Fruit fly (Drosophila melanogaster) whole organism, wandering third instar larva: ENCODE measurements around the gene CG4553.

ENCODE experiments used
- Abd-B ChIP-seq: fragments of >200 bp; optimal IDR thresholded peaks from 2 replicates; lab custom pipeline; 2017; ENCODE audit warnings: missing biosample characterization, missing genetic modification characterization
- CG9705 ChIP-seq: fragments of 200-800 bp; sonication (Bioruptor generic); optimal IDR thresholded peaks from 2 replicates; lab custom pipeline; 2018; ENCODE audit warnings: missing biosample characterization, mild to moderate bottlenecking, missing genetic modification characterization
- CrebA ChIP-seq: fragments of 200-800 bp; sonication (Bioruptor generic); optimal IDR thresholded peaks from 2 replicates; lab custom pipeline; 2016; ENCODE audit warnings: missing biosample characterization, mild to moderate bottlenecking, missing genetic modification characterization, borderline replicate concordance
- Dfd ChIP-seq: fragments of >200 bp; optimal IDR thresholded peaks from 2 replicates; lab custom pipeline; 2017; ENCODE audit warnings: missing biosample characterization, missing genetic modification characterization
- Dif ChIP-seq: fragments of 200-275, 200-300 bp; sonication (Bioruptor generic); optimal IDR thresholded peaks from 2 replicates; lab custom pipeline; 2018; ENCODE audit warnings: missing biosample characterization, missing genetic modification characterization; ENCODE audit not compliant: partially characterized antibody
- GATAd ChIP-seq: sonication (Bioruptor generic); optimal IDR thresholded peaks from 2 replicates; lab custom pipeline; 2016; ENCODE audit warnings: missing biosample characterization, missing genetic modification characterization
- HLH106 ChIP-seq: fragments of 200-800 bp; optimal IDR thresholded peaks from 3 replicates; lab custom pipeline; 2019; ENCODE audit warnings: missing biosample characterization, mild to moderate bottlenecking, missing genetic modification characterization, moderate library complexity
- Hnf4 ChIP-seq: fragments of 200-800 bp; sonication (Bioruptor generic); optimal IDR thresholded peaks from 2 replicates; lab custom pipeline; 2016; ENCODE audit warnings: missing biosample characterization, mild to moderate bottlenecking, missing genetic modification characterization
- Hr78 ChIP-seq: fragments of >200 bp; optimal IDR thresholded peaks from 2 replicates; lab custom pipeline; 2017; ENCODE audit warnings: missing biosample characterization, missing genetic modification characterization
- Hr83 ChIP-seq: fragments of 200-300 bp; sonication (Bioruptor generic); optimal IDR thresholded peaks from 2 replicates; lab custom pipeline; 2016; ENCODE audit warnings: missing biosample characterization, mild to moderate bottlenecking, missing genetic modification characterization, moderate library complexity; ENCODE audit not compliant: poor library complexity, severe bottlenecking
- Jra ChIP-seq: sonication (Bioruptor generic); optimal IDR thresholded peaks from 2 replicates; lab custom pipeline; 2016; ENCODE audit warnings: missing biosample characterization, missing genetic modification characterization
- Mio ChIP-seq: sonication (Bioruptor generic); optimal IDR thresholded peaks from 2 replicates; lab custom pipeline; 2016; ENCODE audit warnings: missing biosample characterization, missing genetic modification characterization
- N ChIP-seq: fragments of >200 bp; optimal IDR thresholded peaks from 2 replicates; lab custom pipeline; 2018; ENCODE audit warnings: missing biosample characterization, missing external identifiers, missing genetic modification characterization
- OdsH ChIP-seq: fragments of 200-800 bp; sonication (Bioruptor generic); optimal IDR thresholded peaks from 2 replicates; lab custom pipeline; 2016; ENCODE audit warnings: missing biosample characterization, mild to moderate bottlenecking, missing genetic modification characterization
- Rel ChIP-seq, 2 experiments: fragments of 200-800 bp; sonication (Bioruptor generic) in 1 of 2; optimal IDR thresholded peaks; 2 replicates in 1 of 2; 3 replicates in 1 of 2; lab custom pipeline; 2016 to 2019; ENCODE audit warnings: mild to moderate bottlenecking in 2 of 2, missing biosample characterization in 2 of 2, missing genetic modification characterization in 2 of 2, moderate library complexity in 1 of 2
- Sp1 ChIP-seq: fragments of 200-800 bp; sonication (Bioruptor generic); optimal IDR thresholded peaks from 3 replicates; lab custom pipeline; 2019; ENCODE audit warnings: missing biosample characterization, mild to moderate bottlenecking, missing genetic modification characterization, moderate library complexity
- Vsx2 ChIP-seq: fragments of 200-300, 225-300 bp; sonication (Bioruptor generic); optimal IDR thresholded peaks from 2 replicates; lab custom pipeline; 2018; ENCODE audit warnings: missing biosample characterization, missing genetic modification characterization; ENCODE audit not compliant: partially characterized antibody
- brk ChIP-seq: fragments of 200-800 bp; sonication (Bioruptor generic); optimal IDR thresholded peaks from 2 replicates; lab custom pipeline; 2016; ENCODE audit warnings: missing biosample characterization, mild to moderate bottlenecking, missing genetic modification characterization
- dl ChIP-seq, 2 experiments: fragments of 175-275, 200-275 bp in 1 of 2; fragments of 200-275 bp in 1 of 2; sonication (Bioruptor generic); optimal IDR thresholded peaks; lab custom pipeline; 2018; ENCODE audit warnings: mild to moderate bottlenecking in 2 of 2, missing biosample characterization in 2 of 2, missing genetic modification characterization in 2 of 2, moderate library complexity in 2 of 2; ENCODE audit not compliant: partially characterized antibody in 2 of 2, insufficient read depth in 1 of 2
- dmrt93B ChIP-seq: fragments of 200-800 bp; sonication (Bioruptor generic); optimal IDR thresholded peaks from 2 replicates; lab custom pipeline; 2018; ENCODE audit warnings: missing biosample characterization, mild to moderate bottlenecking, missing genetic modification characterization
- dsf ChIP-seq: sonication (Bioruptor generic); optimal IDR thresholded peaks from 2 replicates; lab custom pipeline; 2016; ENCODE audit warnings: missing biosample characterization, missing genetic modification characterization, borderline replicate concordance
- ey ChIP-seq: fragments of 200-800 bp; sonication (Bioruptor generic); optimal IDR thresholded peaks from 2 replicates; lab custom pipeline; 2016; ENCODE audit warnings: missing biosample characterization, missing genetic modification characterization
- foxo ChIP-seq, 2 experiments: fragments of 200-800 bp; sonication (Bioruptor generic); optimal IDR thresholded peaks; 2 replicates in 1 of 2; 3 replicates in 1 of 2; lab custom pipeline; 2016 to 2017; ENCODE audit warnings: missing biosample characterization in 2 of 2, missing genetic modification characterization in 2 of 2
- fru ChIP-seq: fragments of 200-800 bp; sonication (Bioruptor generic); optimal IDR thresholded peaks from 3 replicates; lab custom pipeline; 2016; ENCODE audit warnings: missing biosample characterization, mild to moderate bottlenecking, missing genetic modification characterization
- h ChIP-seq: fragments of 200-800 bp; sonication (Bioruptor generic); optimal IDR thresholded peaks from 3 replicates; lab custom pipeline; 2016; ENCODE audit warnings: missing biosample characterization, mild to moderate bottlenecking, missing genetic modification characterization
- jim ChIP-seq: fragments of 175-275, 200-325 bp; sonication (Bioruptor generic); optimal IDR thresholded peaks from 2 replicates; lab custom pipeline; 2016; ENCODE audit warnings: missing biosample characterization, mild to moderate bottlenecking, missing genetic modification characterization
- lola ChIP-seq: fragments of >200 bp; optimal IDR thresholded peaks from 2 replicates; lab custom pipeline; 2017; ENCODE audit warnings: missing biosample characterization, missing genetic modification characterization
- psq ChIP-seq: fragments of 200-800 bp; sonication (Bioruptor generic); optimal IDR thresholded peaks from 3 replicates; lab custom pipeline; 2017; ENCODE audit warnings: missing biosample characterization, mild to moderate bottlenecking, missing genetic modification characterization, moderate library complexity
- rgr ChIP-seq: fragments of 200-800 bp; sonication (Bioruptor generic); optimal IDR thresholded peaks from 3 replicates; lab custom pipeline; 2016; ENCODE audit warnings: missing biosample characterization, mild to moderate bottlenecking, missing genetic modification characterization
- sage ChIP-seq: fragments of 200-800 bp; sonication (Bioruptor generic); optimal IDR thresholded peaks from 2 replicates; lab custom pipeline; 2016; ENCODE audit warnings: missing biosample characterization, mild to moderate bottlenecking, missing genetic modification characterization
- sv ChIP-seq: fragments of 200-800 bp; sonication (Bioruptor generic); optimal IDR thresholded peaks from 3 replicates; lab custom pipeline; 2016; ENCODE audit warnings: missing biosample characterization, missing genetic modification characterization
- tai ChIP-seq: sonication (Bioruptor generic); optimal IDR thresholded peaks from 2 replicates; lab custom pipeline; 2016; ENCODE audit warnings: missing biosample characterization, missing genetic modification characterization
- usp ChIP-seq: fragments of >200 bp; optimal IDR thresholded peaks from 2 replicates; lab custom pipeline; 2017; ENCODE audit warnings: missing biosample characterization, missing genetic modification characterization
- woc ChIP-seq: sonication (Bioruptor generic); optimal IDR thresholded peaks from 2 replicates; lab custom pipeline; 2016; ENCODE audit warnings: missing biosample characterization, mild to moderate bottlenecking, missing genetic modification characterization

CG4553 gene

dm6 chr3R:25495753-25496152 is 19.0 kb upstream of the CG4553 start:
- TF ChIP-seq woc (GFP tag; lab: Kevin White, UChicago), result no peak
- TF ChIP-seq dmrt93B (GFP tag; lab: Kevin White, UChicago), result no peak
- TF ChIP-seq tai (GFP tag; lab: Kevin White, UChicago), result no peak
- no peak for TF ChIP-seq jim
- no peak for TF ChIP-seq Mio (GFP tag; lab: Kevin White, UChicago)
- TF ChIP-seq dl (GFP tag; optimal IDR thresholded peaks at IDR 0.05; lab: Kevin White, UChicago; ENCODE audit: insufficient read depth in 1 of 2, partially characterized antibody in 2 of 2), result no peak
- no peak for TF ChIP-seq Vsx2 (GFP tag; lab: Kevin White, UChicago)
- TF ChIP-seq brk (GFP tag; lab: Kevin White, UChicago), result no peak
- TF ChIP-seq CrebA (GFP tag; lab: Kevin White, UChicago), result no peak
- TF ChIP-seq Hr78 (GFP tag; lab: Kevin White, UChicago), result no peak
- TF ChIP-seq N, result no peak
- TF ChIP-seq sv (GFP tag; lab: Kevin White, UChicago), result no peak
- no peak for TF ChIP-seq CG9705
- no peak for TF ChIP-seq lola
- TF ChIP-seq rgr (GFP tag; lab: Kevin White, UChicago), result no peak
- TF ChIP-seq h, result no peak
- TF ChIP-seq Jra (GFP tag; lab: Kevin White, UChicago), result no peak
- no peak for TF ChIP-seq Dif (GFP tag; lab: Kevin White, UChicago)
- no peak for TF ChIP-seq Sp1 (GFP tag; lab: Kevin White, UChicago)

- TF ChIP-seq h (no peak), N (peak; percentile 55)
These were observed 18.4 kb upstream of the CG4553 start, which contains the start of gene CG33494 for dm6 chr3R:25495072-25495471. CG33494 (minus strand) TSS chr3R:25495161.

dm6 chr3R:25493294-25494187 is 16.8 kb upstream of the CG4553 start:
- TF ChIP-seq brk (GFP tag; lab: Kevin White, UChicago), result peak; percentile 45
- peak; percentile 15 for TF ChIP-seq Rel (GFP tag; optimal IDR thresholded peaks at IDR 0.05; lab: Kevin White, UChicago)
- TF ChIP-seq Rel (tag; optimal IDR thresholded peaks at IDR 0.05; lab: Kevin White, UChicago), result peak; percentile 4
- TF ChIP-seq Hnf4 (GFP tag; lab: Kevin White, UChicago), result peak; percentile 67
- no peak for TF ChIP-seq usp (GFP tag; lab: Kevin White, UChicago)
- peak; percentile 18 for TF ChIP-seq Vsx2 (GFP tag; lab: Kevin White, UChicago)
- no peak for TF ChIP-seq h
- TF ChIP-seq CrebA (GFP tag; lab: Kevin White, UChicago), result no peak
- TF ChIP-seq sage, result peak; percentile 69
- TF ChIP-seq Dif (GFP tag; lab: Kevin White, UChicago), result no peak
- TF ChIP-seq fru (GFP tag; lab: Kevin White, UChicago), result peak; percentile 6
- no peak for TF ChIP-seq Abd-B (GFP tag; lab: Kevin White, UChicago)
- TF ChIP-seq ey (GFP tag; lab: Kevin White, UChicago), result no peak
- peak; percentile 6 for TF ChIP-seq OdsH (GFP tag; lab: Kevin White, UChicago)
- no peak for TF ChIP-seq Sp1 (GFP tag; lab: Kevin White, UChicago)
- TF ChIP-seq CG9705, result no peak
- no peak for TF ChIP-seq HLH106 (tag; lab: Kevin White, UChicago)

- no peak for TF ChIP-seq usp (GFP tag; lab: Kevin White, UChicago)
- peak; percentile 31 for TF ChIP-seq sage
- TF ChIP-seq GATAd (GFP tag; lab: Kevin White, UChicago), result no peak
- TF ChIP-seq lola, result no peak
- TF ChIP-seq HLH106 (tag; lab: Kevin White, UChicago), result peak; percentile 65
- TF ChIP-seq Hr78 (GFP tag; lab: Kevin White, UChicago), result no peak
- peak; percentile 50 for TF ChIP-seq Hnf4 (GFP tag; lab: Kevin White, UChicago)
- TF ChIP-seq Sp1 (GFP tag; lab: Kevin White, UChicago), result peak; percentile 60
- no peak for TF ChIP-seq CrebA (GFP tag; lab: Kevin White, UChicago)
- TF ChIP-seq sv (GFP tag; lab: Kevin White, UChicago), result no peak
- peak; percentile 28 for TF ChIP-seq dmrt93B (GFP tag; lab: Kevin White, UChicago)
- TF ChIP-seq Dif (GFP tag; lab: Kevin White, UChicago), result peak; percentile 100
- peak; percentile 25 for TF ChIP-seq N
- TF ChIP-seq foxo (GFP tag; optimal IDR thresholded peaks at IDR 0.05; lab: Kevin White, UChicago), result peak in 1 of 2 experiments; percentile 40
- no peak for TF ChIP-seq OdsH (GFP tag; lab: Kevin White, UChicago)
- TF ChIP-seq Hr83 (GFP tag; lab: Kevin White, UChicago), result peak; percentile 67
- no peak for TF ChIP-seq dsf (GFP tag; lab: Kevin White, UChicago)
- TF ChIP-seq Rel (GFP tag; optimal IDR thresholded peaks at IDR 0.05; lab: Kevin White, UChicago), result no peak
- TF ChIP-seq Rel (tag; optimal IDR thresholded peaks at IDR 0.05; lab: Kevin White, UChicago), result peak; percentile 95
- peak; percentile 100 for TF ChIP-seq Vsx2 (GFP tag; lab: Kevin White, UChicago)
- peak; percentile 24 for TF ChIP-seq psq (GFP tag; lab: Kevin White, UChicago)
- TF ChIP-seq woc (GFP tag; lab: Kevin White, UChicago), result peak; percentile 51
- no peak for TF ChIP-seq h
- TF ChIP-seq rgr (GFP tag; lab: Kevin White, UChicago), result peak; percentile 22
- no peak for TF ChIP-seq brk (GFP tag; lab: Kevin White, UChicago)
- no peak for TF ChIP-seq Mio (GFP tag; lab: Kevin White, UChicago)
- TF ChIP-seq Dfd, result no peak
These were observed 14.3 kb upstream of the CG4553 start, which contains the start of the genes Gnpat and CG5112 for dm6 chr3R:25490778-25491664. Gnpat (minus strand) TSS chr3R:25490936. CG5112 (plus strand) TSS chr3R:25491460.
